Worm (Caenorhabditis elegans) whole organism, mixed stage, embryonic: Measurements from ENCODE around the gene R12C12.5.

Source experiments
- ces-1 ChIP-seq: fragments of 150-350 bp; optimal IDR thresholded peaks from 2 replicates; lab custom pipeline; 2014; ENCODE audit warnings: missing biosample characterization, missing genetic modification reagents, missing genetic modification characterization
- cnd-1 ChIP-seq: fragments of 200-800 bp; sonication (Bioruptor generic); optimal IDR thresholded peaks from 2 replicates; lab custom pipeline; 2018; ENCODE audit warnings: mild to moderate bottlenecking, missing genetic modification characterization, missing compliant biosample characterization
- elt-1 ChIP-seq: sonication (generic microtip); optimal IDR thresholded peaks from 2 replicates; lab custom pipeline; 2017; ENCODE audit warnings: missing genetic modification characterization, mild to moderate bottlenecking, missing compliant biosample characterization, antibody characterized with exemption, moderate library complexity, borderline replicate concordance; ENCODE audit not compliant: insufficient read depth
- lsy-2 ChIP-seq: fragments of 150-350 bp; optimal IDR thresholded peaks from 2 replicates; lab custom pipeline; 2014; ENCODE audit warnings: missing biosample characterization, missing genetic modification characterization
- nhr-12 ChIP-seq: fragments of 150-350 bp; optimal IDR thresholded peaks from 2 replicates; lab custom pipeline; 2014; ENCODE audit warnings: missing biosample characterization, missing genetic modification characterization
- nhr-237 ChIP-seq: fragments of 150-350 bp; optimal IDR thresholded peaks from 2 replicates; lab custom pipeline; 2014; ENCODE audit warnings: missing biosample characterization, missing genetic modification characterization
- nhr-76 ChIP-seq: sonication (generic microtip); optimal IDR thresholded peaks from 2 replicates; lab custom pipeline; 2017; ENCODE audit warnings: missing biosample characterization, missing genetic modification characterization
- snpc-4 ChIP-seq: fragments of 150-350 bp; optimal IDR thresholded peaks from 2 replicates; lab custom pipeline; 2014; ENCODE audit warnings: missing biosample characterization, missing genetic modification characterization
- unc-39 ChIP-seq: fragments of 150-350 bp; optimal IDR thresholded peaks from 2 replicates; lab custom pipeline; 2014; ENCODE audit warnings: missing biosample characterization, missing genetic modification characterization

DNA sequence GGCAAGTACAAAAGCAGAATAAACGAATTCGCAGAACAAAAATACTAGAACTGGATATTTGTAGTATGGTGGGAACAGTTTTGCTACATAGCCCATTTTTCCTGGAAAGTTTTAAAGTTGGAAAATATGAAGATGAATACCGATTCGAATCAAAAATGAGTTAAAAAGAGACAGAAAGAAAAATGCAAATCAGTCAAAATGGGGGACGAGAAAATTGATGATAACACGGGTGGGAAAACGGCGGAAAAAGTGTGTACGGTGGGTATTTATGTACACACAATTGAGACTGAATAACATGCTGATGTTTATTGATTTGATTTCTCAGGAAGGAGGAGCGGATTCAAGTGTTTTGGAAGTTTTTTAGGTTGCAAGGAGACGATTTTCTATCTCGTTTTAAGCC, 20.1 kb downstream of the R12C12.5 start, which contains the start of gene R12C12.9:
- TF ChIP-seq ces-1 (GFP tag; lab: Kevin White, UChicago) (no peak), nhr-237 (no peak), snpc-4 (tag; lab: Kevin White, UChicago) (no peak), lsy-2 (tag; lab: Kevin White, UChicago) (no peak), nhr-12 (tag; lab: Kevin White, UChicago) (no peak), cnd-1 (no peak), elt-1 (no peak), nhr-76 (tag; lab: Kevin White, UChicago) (no peak), unc-39 (tag; lab: Kevin White, UChicago) (no peak)
